Worm (Caenorhabditis elegans) whole organism, L4 larva: ENCODE measurements around the gene B0507.8.
A peak's percentile ranks its signal among the peaks of the same experiment; 100 is the strongest.
"Not testable (repeated sequence)": the region's sequence is repeated elsewhere in the genome, so short reads cannot be mapped to it uniquely, and the experiment has no call there.

Experiments used
- F10B5.3 ChIP-seq: sonication (generic microtip); optimal IDR thresholded peaks from 2 replicates; lab custom pipeline; 2016; ENCODE audit warnings: mild to moderate bottlenecking, missing genetic modification characterization, missing compliant biosample characterization
- F37D6.2 ChIP-seq: sonication (generic microtip); optimal IDR thresholded peaks from 2 replicates; lab custom pipeline; 2016; ENCODE audit warnings: mild to moderate bottlenecking, missing genetic modification characterization, missing compliant biosample characterization
- T26A8.4 ChIP-seq: fragments of 200-800 bp; sonication (Bioruptor generic); IDR thresholded peaks from 2 replicates; pipeline ENCODE4 v1.3.6; 2022; ENCODE audit warnings: missing genetic modification characterization, missing compliant biosample characterization
- Y105C5A.15 ChIP-seq: fragments of 200-800 bp; sonication (Bioruptor generic); IDR thresholded peaks from 2 replicates; pipeline ENCODE4 v1.3.6; 2022; ENCODE audit warnings: missing genetic modification characterization, missing compliant biosample characterization
- Y5F2A.4 ChIP-seq: fragments of 200-800 bp; sonication (Bioruptor generic); optimal IDR thresholded peaks from 2 replicates; lab custom pipeline; 2018; ENCODE audit warnings: mild to moderate bottlenecking, missing genetic modification characterization, missing compliant biosample characterization
- ZK337.2 ChIP-seq: fragments of 200-800 bp; sonication (Bioruptor generic); IDR thresholded peaks from 2 replicates; pipeline ENCODE4 v1.3.6; 2022; ENCODE audit warnings: missing genetic modification reagents, missing genetic modification characterization, missing compliant biosample characterization
- ceh-20 ChIP-seq: fragments of 200-800 bp; sonication (Bioruptor generic); IDR thresholded peaks from 2 replicates; pipeline ENCODE4 v1.3.6; 2022; ENCODE audit warnings: missing genetic modification reagents, missing genetic modification characterization, missing compliant biosample characterization
- ces-1 ChIP-seq: fragments of 150-350 bp; sonication (generic microtip); optimal IDR thresholded peaks from 4 replicates; lab custom pipeline; 2014; ENCODE audit warnings: missing biosample characterization, missing genetic modification reagents, missing genetic modification characterization
- ctbp-1 ChIP-seq: fragments of 200-800 bp; sonication (Bioruptor generic); IDR thresholded peaks from 2 replicates; pipeline ENCODE4 v1.3.6; 2022; ENCODE audit warnings: missing genetic modification reagents, missing genetic modification characterization, missing compliant biosample characterization
- daf-12 ChIP-seq: fragments of 150-350 bp; optimal IDR thresholded peaks from 2 replicates; lab custom pipeline; 2014; ENCODE audit warnings: missing biosample characterization, missing genetic modification reagents, missing genetic modification characterization
- daf-19 ChIP-seq: fragments of 200-800 bp; sonication (Bioruptor generic); conservative IDR thresholded peaks from 2 replicates; pipeline ENCODE4 v1.3.6; 2022; ENCODE audit warnings: missing genetic modification characterization, missing compliant biosample characterization
- dmd-6 ChIP-seq: fragments of 200-800 bp; sonication (Bioruptor generic); IDR thresholded peaks from 2 replicates; pipeline ENCODE4 v1.3.6; 2022; ENCODE audit warnings: missing genetic modification reagents, missing genetic modification characterization, missing compliant biosample characterization
- dmd-8 ChIP-seq: fragments of 200-800 bp; sonication (Bioruptor generic); IDR thresholded peaks from 2 replicates; pipeline ENCODE4 v1.3.6; 2022; ENCODE audit warnings: missing genetic modification characterization, missing compliant biosample characterization
- egl-27 ChIP-seq: sonication (generic microtip); optimal IDR thresholded peaks from 3 replicates; lab custom pipeline; 2017; ENCODE audit warnings: missing biosample characterization, missing genetic modification reagents, missing genetic modification characterization
- egl-43 ChIP-seq: fragments of 200-800 bp; sonication (Bioruptor generic); IDR thresholded peaks from 2 replicates; pipeline ENCODE4 v1.3.6; 2022; ENCODE audit warnings: missing genetic modification reagents, missing genetic modification characterization, missing compliant biosample characterization
- fkh-10 ChIP-seq: fragments of 150-350 bp; optimal IDR thresholded peaks from 2 replicates; lab custom pipeline; 2014; ENCODE audit warnings: missing biosample characterization, missing genetic modification reagents, missing genetic modification characterization
- lin-39 ChIP-seq: fragments of 150-350 bp; optimal IDR thresholded peaks from 2 replicates; lab custom pipeline; 2014; ENCODE audit warnings: missing biosample characterization, missing genetic modification reagents, missing genetic modification characterization
- nhr-76 ChIP-seq: fragments of 150-350 bp; optimal IDR thresholded peaks from 2 replicates; lab custom pipeline; 2014; ENCODE audit warnings: missing biosample characterization, missing genetic modification characterization
- php-3 ChIP-seq: fragments of 200-800 bp; sonication (Bioruptor generic); IDR thresholded peaks from 2 replicates; pipeline ENCODE4 v1.3.6; 2022; ENCODE audit warnings: missing genetic modification reagents, missing genetic modification characterization, missing compliant biosample characterization
- set-16 ChIP-seq: fragments of 200-800 bp; sonication (Bioruptor generic); IDR thresholded peaks from 2 replicates; pipeline ENCODE4 v1.3.6; 2022; ENCODE audit warnings: missing genetic modification reagents, missing genetic modification characterization, missing compliant biosample characterization
- skn-1 ChIP-seq: fragments of 150-350 bp; optimal IDR thresholded peaks from 2 replicates; lab custom pipeline; 2014; ENCODE audit warnings: missing biosample characterization, missing genetic modification characterization
- snpc-1.2 ChIP-seq: fragments of 200-800 bp; sonication (Bioruptor generic); IDR thresholded peaks from 2 replicates; pipeline ENCODE4 v1.3.6; 2022; ENCODE audit warnings: missing genetic modification reagents, missing genetic modification characterization, missing compliant biosample characterization
- tag-97 ChIP-seq: fragments of 200-800 bp; sonication (Bioruptor generic); IDR thresholded peaks from 2 replicates; pipeline ENCODE4 v1.3.6; 2022; ENCODE audit warnings: missing genetic modification characterization, missing compliant biosample characterization
- unc-62 ChIP-seq, 3 experiments: fragments of 150-350 bp in 1 of 3; sonication (generic microtip); optimal IDR thresholded peaks in 2 of 3; peaks in 1 of 3; 1 replicate in 1 of 3; 2 replicates in 2 of 3; lab custom pipeline; 2014 to 2017; ENCODE audit warnings: missing biosample characterization in 3 of 3, missing genetic modification characterization in 3 of 3, missing genetic modification reagents in 3 of 3, missing genotype in 1 of 3
- vab-7 ChIP-seq: fragments of 200-800 bp; sonication (Bioruptor generic); IDR thresholded peaks from 2 replicates; pipeline ENCODE4 v1.3.6; 2022; ENCODE audit warnings: missing genetic modification reagents, missing genetic modification characterization, missing compliant biosample characterization
- zag-1 ChIP-seq: fragments of 150-350 bp; optimal IDR thresholded peaks from 2 replicates; lab custom pipeline; 2014; ENCODE audit warnings: missing biosample characterization, missing genetic modification characterization
- zfp-2 ChIP-seq: sonication (generic microtip); optimal IDR thresholded peaks from 2 replicates; lab custom pipeline; 2016; ENCODE audit warnings: mild to moderate bottlenecking, missing genetic modification characterization, missing compliant biosample characterization
- zfp-3 ChIP-seq: fragments of 200-800 bp; sonication (Bioruptor generic); conservative IDR thresholded peaks from 2 replicates; pipeline ENCODE4 v1.3.6; 2022; ENCODE audit warnings: missing genetic modification reagents, missing genetic modification characterization, missing compliant biosample characterization

The B0507.8 gene

ce11 chrV:8726228-8726627 lies 36.5 kb downstream of the B0507.8 start, which contains the start of gene droe-8:
droe-8 (plus strand) TSS chrV:8726528.
- not testable (repeated sequence) for TF ChIP-seq zfp-2 (tag; lab: Kevin White, UChicago); lin-39; ceh-20 (GFP tag; lab: Robert Waterston, UW)

ce11 chrV:8722160-8722559 lies 40.6 kb downstream of the B0507.8 start, which contains the start of gene ZC196.8:
ZC196.8 (minus strand) TSS chrV:8722260.
- not testable (repeated sequence) for TF ChIP-seq Y5F2A.4 (GFP tag; lab: Kevin White, UChicago); ZK337.2 (GFP tag; lab: Robert Waterston, UW); set-16 (GFP tag; lab: Robert Waterston, UW)
- TF ChIP-seq, all 104 proteins: peak for 0; not testable (repeated sequence) for 104

ce11 chrV:8718399-8718798 lies 44.4 kb downstream of the B0507.8 start:
- TF ChIP-seq daf-12 (tag; lab: Kevin White, UChicago) (no peak), php-3 (GFP tag; lab: Robert Waterston, UW) (no peak), F10B5.3 (no peak), unc-62 (GFP tag; optimal IDR thresholded peaks at IDR 0.05 in 1 of 2; lab: Kevin White, UChicago) (peak in 1 of 2 experiments; percentile 97), unc-62 (tag; optimal IDR thresholded peaks at IDR 0.05; lab: Kevin White, UChicago) (no peak)

ce11 chrV:8716175-8716574 lies 46.6 kb downstream of the B0507.8 start, which contains the start of gene glr-5:
glr-5 (plus strand) TSS chrV:8716495.
- TF ChIP-seq zag-1 (tag; lab: Kevin White, UChicago) (no peak), fkh-10 (peak; percentile 67), ces-1 (peak; percentile 84), set-16 (GFP tag; lab: Robert Waterston, UW) (no peak)

ce11 chrV:8711910-8712309 lies 50.9 kb downstream of the B0507.8 start, which contains the start of gene ZC178.2:
ZC178.2 (minus strand) TSS chrV:8712010.
- TF ChIP-seq vab-7 (GFP tag; lab: Robert Waterston, UW) (no peak), F10B5.3 (no peak), T26A8.4 (GFP tag; lab: Robert Waterston, UW) (no peak), F37D6.2 (no peak), Y105C5A.15 (GFP tag; lab: Robert Waterston, UW) (no peak), zfp-3 (no peak), php-3 (GFP tag; lab: Robert Waterston, UW) (no peak), daf-12 (tag; lab: Kevin White, UChicago) (no peak), tag-97 (GFP tag; lab: Robert Waterston, UW) (no peak), egl-27 (no peak), nhr-76 (tag; lab: Kevin White, UChicago) (no peak), lin-39 (no peak), dmd-8 (GFP tag; lab: Robert Waterston, UW) (no peak), skn-1 (tag; lab: Kevin White, UChicago) (no peak), ctbp-1 (GFP tag; lab: Robert Waterston, UW) (no peak), daf-19 (GFP tag; lab: Robert Waterston, UW) (no peak), egl-43 (no peak), snpc-1.2 (GFP tag; lab: Robert Waterston, UW) (no peak), dmd-6 (no peak)
